Fruit fly (Drosophila melanogaster): ENCODE measurements around the gene MTF-1.

The MTF-1 gene

DNA sequence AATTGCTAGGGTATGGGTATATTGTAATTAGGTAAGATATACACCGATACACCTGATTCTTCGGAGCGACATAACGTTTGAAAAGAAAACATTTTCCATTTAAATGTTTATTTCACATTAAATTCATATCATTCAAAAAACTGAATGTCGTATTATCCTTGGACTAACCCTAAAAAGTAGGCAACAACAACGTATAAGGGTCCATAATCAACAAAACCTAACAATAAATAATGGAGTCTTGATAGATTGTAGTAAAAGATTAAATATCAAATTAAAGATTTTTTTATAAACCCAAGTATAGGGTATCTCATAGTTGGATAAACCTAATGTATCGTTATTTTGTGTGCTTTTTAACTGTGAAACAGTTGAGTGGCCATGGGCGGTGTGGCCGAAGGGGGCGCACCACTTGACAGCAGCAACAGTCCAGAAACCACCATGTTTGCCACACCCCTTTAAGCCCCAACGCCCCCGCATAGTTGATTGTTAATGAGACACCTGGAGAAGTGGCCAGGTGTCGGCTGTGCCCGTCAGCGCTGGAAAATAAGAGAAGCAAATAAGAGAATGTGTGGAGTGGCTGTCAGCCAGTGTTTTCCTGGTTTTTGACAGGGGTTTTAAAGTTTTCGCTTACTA lies 38.3 kb downstream of the MTF-1 start:
- no peak for TF ChIP-seq CG17801 (GFP tag; optimal IDR thresholded peaks at IDR 0.05; ENCODE audit: partially characterized antibody)

- TF ChIP-seq CG17801 (GFP tag; optimal IDR thresholded peaks at IDR 0.05; ENCODE audit: partially characterized antibody) = no peak
Observed at dm6 chr3L:9469079-9469478, 39.0 kb downstream of the MTF-1 start.

DNA sequence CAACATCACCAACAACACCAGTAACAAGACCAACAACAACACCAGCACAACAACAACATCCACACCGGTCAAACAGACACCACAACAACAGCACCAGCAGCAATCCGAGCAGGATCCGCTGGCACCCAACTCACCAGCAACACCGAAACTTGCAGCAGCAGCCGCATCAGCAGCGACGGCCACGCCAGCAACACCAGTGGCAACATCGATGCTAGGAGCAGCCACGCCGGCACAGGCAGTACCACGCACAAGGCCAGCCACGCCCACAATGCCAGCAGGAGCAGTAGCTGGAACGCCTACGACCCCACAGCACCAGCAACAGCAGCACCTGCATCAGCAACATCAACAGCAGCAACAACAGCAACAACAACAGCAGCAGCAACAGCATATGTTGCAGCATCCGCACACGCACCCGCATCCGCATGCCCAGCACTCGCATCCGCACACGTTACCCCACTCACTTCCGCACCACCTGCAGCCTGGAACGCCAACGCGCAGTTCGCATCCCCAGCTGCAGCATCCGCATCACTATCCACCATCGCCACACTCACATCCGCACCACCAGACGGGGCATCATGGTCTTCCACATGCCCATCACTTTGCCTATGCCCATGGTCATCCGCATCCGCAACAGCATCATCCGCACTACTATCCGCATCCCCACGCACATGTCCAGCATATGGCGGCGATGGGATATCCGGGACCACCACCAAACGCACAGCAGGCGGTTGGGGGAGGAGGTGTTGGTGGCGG lies 41.2 kb downstream of the MTF-1 start:
- no peak for TF ChIP-seq CG17801 (GFP tag; optimal IDR thresholded peaks at IDR 0.05; ENCODE audit: partially characterized antibody)

DNA sequence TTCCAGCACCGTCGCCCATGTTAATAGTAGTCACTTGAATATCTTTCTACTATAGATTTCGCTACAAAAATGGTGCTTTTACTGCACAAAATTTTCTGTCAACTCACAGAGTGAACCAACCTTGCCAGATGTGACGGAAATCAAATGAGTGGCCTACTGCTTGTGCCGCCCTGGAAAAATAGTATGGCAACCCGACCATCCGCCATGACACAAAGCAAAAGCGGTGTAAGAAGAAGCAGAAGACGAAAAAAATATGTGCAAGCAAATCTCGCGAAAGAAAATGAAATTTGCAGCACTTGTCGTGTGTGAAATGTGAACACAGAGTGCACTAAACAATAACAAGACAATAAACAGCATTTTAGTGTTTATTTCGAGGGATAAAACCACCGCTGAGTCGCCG lies 46.7 kb downstream of the MTF-1 start, which contains the start of the genes Uch-L5 and Jarid2:
Gene Uch-L5, minus strand, starts transcription at position 137 of the 400 bp plus-strand sequence.
Gene Jarid2, plus strand, starts transcription at position 210 of the 400 bp plus-strand sequence.
- TF ChIP-seq CG17801 (GFP tag; optimal IDR thresholded peaks at IDR 0.05; ENCODE audit: partially characterized antibody) = peak; percentile 79

DNA sequence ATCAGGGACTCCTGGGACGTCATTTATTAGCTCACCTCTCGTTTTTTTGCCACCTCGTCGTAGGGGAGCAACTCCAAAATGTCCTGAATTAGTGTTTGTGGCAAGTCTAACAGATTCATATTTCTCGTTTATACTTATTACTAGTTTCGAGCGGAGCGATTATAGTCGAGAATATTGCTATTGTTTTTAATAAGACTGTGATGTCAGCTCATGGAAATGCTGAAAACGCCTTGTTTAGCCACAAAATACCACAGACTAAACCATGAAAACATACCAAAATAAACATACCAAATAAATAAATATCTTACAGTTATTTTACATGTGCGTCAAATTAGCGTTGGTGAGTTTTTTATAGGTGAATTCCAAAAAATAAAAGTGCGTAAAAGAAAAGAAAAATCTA lies 57.5 kb downstream of the MTF-1 start, which contains the start of gene pall:
Gene pall, minus strand, starts transcription at position 205 of the 400 bp plus-strand sequence.
- peak; percentile 28 for TF ChIP-seq CG17801 (GFP tag; optimal IDR thresholded peaks at IDR 0.05; ENCODE audit: partially characterized antibody)
